Fruit fly (Drosophila melanogaster) whole organism, pupa: ENCODE data around the gene CG4629.

Experiments
- CG10348 ChIP-seq: fragments of 200-800 bp; sonication (Bioruptor generic); IDR thresholded peaks from 2 replicates; pipeline ENCODE4 v1.3.6; 2022; ENCODE audit warnings: missing biosample characterization, missing genetic modification characterization
- CG12605 ChIP-seq: fragments of 200-800 bp; sonication (Bioruptor generic); IDR thresholded peaks from 2 replicates; pipeline ENCODE4 v1.3.6; 2022; ENCODE audit warnings: missing biosample characterization, missing genetic modification characterization
- CG13204 ChIP-seq: fragments of 200-800 bp; sonication (Bioruptor generic); optimal IDR thresholded peaks from 2 replicates; lab custom pipeline; 2018; ENCODE audit warnings: missing biosample characterization, mild to moderate bottlenecking, missing genetic modification characterization, moderate library complexity
- CG32121 ChIP-seq: fragments of 200-800 bp; sonication (Bioruptor generic); IDR thresholded peaks from 2 replicates; pipeline ENCODE4 v1.3.6; 2022; ENCODE audit warnings: missing biosample characterization, missing genetic modification characterization
- CG8301 ChIP-seq: fragments of 200-800 bp; sonication (Bioruptor generic); optimal IDR thresholded peaks from 2 replicates; lab custom pipeline; 2018; ENCODE audit warnings: missing biosample characterization, mild to moderate bottlenecking, missing genetic modification characterization
- CG9948 ChIP-seq: fragments of 200-800 bp; sonication (Bioruptor generic); optimal IDR thresholded peaks from 2 replicates; lab custom pipeline; 2018; ENCODE audit warnings: missing biosample characterization, mild to moderate bottlenecking, missing genetic modification characterization, moderate library complexity
- D1 ChIP-seq: fragments of 200-800 bp; sonication (Bioruptor generic); optimal IDR thresholded peaks from 2 replicates; lab custom pipeline; 2018; ENCODE audit warnings: missing biosample characterization, mild to moderate bottlenecking, missing genetic modification characterization, moderate library complexity
- EcR ChIP-seq: fragments of 200-800 bp; sonication (Bioruptor generic); optimal IDR thresholded peaks from 3 replicates; lab custom pipeline; 2019; ENCODE audit warnings: missing biosample characterization, missing genetic modification characterization, mild to moderate bottlenecking, moderate library complexity, missing genetic modification reagents
- Ets98B ChIP-seq: fragments of 200-800 bp; sonication (Bioruptor generic); IDR thresholded peaks from 2 replicates; pipeline ENCODE4 v1.3.6; 2022; ENCODE audit warnings: missing biosample characterization, missing genetic modification characterization
- Pif1A ChIP-seq: fragments of 200-800 bp; sonication (Bioruptor generic); optimal IDR thresholded peaks from 3 replicates; lab custom pipeline; 2016; ENCODE audit warnings: missing biosample characterization, missing genetic modification characterization
- Snoo ChIP-seq: fragments of 200-800 bp; sonication (Bioruptor generic); optimal IDR thresholded peaks from 3 replicates; lab custom pipeline; 2017; ENCODE audit warnings: missing biosample characterization, mild to moderate bottlenecking, missing genetic modification characterization, inconsistent platforms
- gl ChIP-seq: fragments of 200-800 bp; sonication (Bioruptor generic); optimal IDR thresholded peaks from 2 replicates; lab custom pipeline; 2018; ENCODE audit warnings: missing biosample characterization, mild to moderate bottlenecking, missing genetic modification characterization
- rn ChIP-seq: fragments of 200-800 bp; sonication (Bioruptor generic); IDR thresholded peaks from 2 replicates; pipeline ENCODE4 v1.3.6; 2022; ENCODE audit warnings: missing biosample characterization, missing genetic modification characterization

- TF ChIP-seq EcR (GFP tag; lab: Kevin White, UChicago) (no peak), CG12605 (GFP tag; lab: Robert Waterston, UW) (no peak), Snoo (tag; lab: Kevin White, UChicago) (no peak), CG32121 (GFP tag; lab: Robert Waterston, UW) (no peak), CG10348 (no peak), gl (tag; lab: Kevin White, UChicago) (no peak), Ets98B (no peak), CG8301 (tag; lab: Kevin White, UChicago) (no peak), D1 (tag; lab: Kevin White, UChicago) (no peak), CG13204 (GFP tag; lab: Kevin White, UChicago) (no peak), CG9948 (tag; lab: Kevin White, UChicago) (no peak), Pif1A (GFP tag; lab: Kevin White, UChicago) (no peak), rn (GFP tag; lab: Robert Waterston, UW) (no peak)
These were observed 34.3 kb downstream of the CG4629 start for dm6 chr2L:1068004-1068403.
